Fruit fly (Drosophila melanogaster) whole organism, prepupa: ENCODE data around the gene CG31661.

Experiments used
- CG10669 ChIP-seq: fragments of 200-800 bp; sonication (Bioruptor generic); optimal IDR thresholded peaks from 3 replicates; lab custom pipeline; 2018; ENCODE audit warnings: missing biosample characterization, mild to moderate bottlenecking, missing genetic modification characterization, moderate library complexity
- CG11294 ChIP-seq: fragments of 200-800 bp; sonication (Bioruptor generic); IDR thresholded peaks from 2 replicates; pipeline ENCODE4 v1.3.6; 2022; ENCODE audit warnings: missing biosample characterization, missing genetic modification characterization
- CG11762 ChIP-seq: fragments of 200-800 bp; sonication (Bioruptor generic); optimal IDR thresholded peaks from 3 replicates; lab custom pipeline; 2016; ENCODE audit warnings: missing biosample characterization, missing genetic modification characterization; ENCODE audit not compliant: insufficient read depth
- CG11902 ChIP-seq: fragments of 200-800 bp; sonication (Bioruptor generic); optimal IDR thresholded peaks from 3 replicates; lab custom pipeline; 2016; ENCODE audit warnings: missing biosample characterization, missing genetic modification characterization
- CG15336 ChIP-seq: fragments of 200-800 bp; sonication (Bioruptor generic); IDR thresholded peaks from 2 replicates; pipeline ENCODE4 v1.3.6; 2022; ENCODE audit warnings: missing biosample characterization, missing genetic modification characterization
- CG1621 ChIP-seq: fragments of 200-800 bp; sonication (Bioruptor generic); optimal IDR thresholded peaks from 3 replicates; lab custom pipeline; 2018; ENCODE audit warnings: missing biosample characterization, mild to moderate bottlenecking, missing genetic modification characterization
- CG16779 ChIP-seq: fragments of 200-800 bp; sonication (Bioruptor generic); optimal IDR thresholded peaks from 3 replicates; lab custom pipeline; 2017; ENCODE audit warnings: missing biosample characterization, mild to moderate bottlenecking, missing genetic modification characterization
- CG3032 ChIP-seq: fragments of 200-800 bp; optimal IDR thresholded peaks from 2 replicates; lab custom pipeline; 2019; ENCODE audit warnings: missing biosample characterization, mild to moderate bottlenecking, missing genetic modification characterization, moderate library complexity
- CG32006 ChIP-seq: fragments of 200-800 bp; sonication (Bioruptor generic); optimal IDR thresholded peaks from 3 replicates; lab custom pipeline; 2017; ENCODE audit warnings: missing biosample characterization, mild to moderate bottlenecking, missing genetic modification characterization
- CG34406 ChIP-seq: fragments of 200-800 bp; sonication (Bioruptor generic); optimal IDR thresholded peaks from 3 replicates; lab custom pipeline; 2016; ENCODE audit warnings: missing biosample characterization, missing genetic modification characterization
- CG3919 ChIP-seq: fragments of 200-800 bp; sonication (Bioruptor generic); optimal IDR thresholded peaks from 3 replicates; lab custom pipeline; 2016; ENCODE audit warnings: missing biosample characterization, missing genetic modification characterization
- CG6163 ChIP-seq: fragments of 200-800 bp; sonication (Bioruptor generic); IDR thresholded peaks from 3 replicates; pipeline ENCODE4 v1.3.6; 2022; ENCODE audit warnings: missing biosample characterization, missing genetic modification characterization
- CG6808 ChIP-seq: fragments of 200-800 bp; sonication (Bioruptor generic); optimal IDR thresholded peaks from 3 replicates; lab custom pipeline; 2017; ENCODE audit warnings: missing biosample characterization, missing genetic modification characterization, mild to moderate bottlenecking, moderate library complexity, missing genetic modification reagents
- CG6854 ChIP-seq: fragments of 200-800 bp; sonication (Bioruptor generic); optimal IDR thresholded peaks from 2 replicates; lab custom pipeline; 2017; ENCODE audit warnings: missing biosample characterization, mild to moderate bottlenecking, missing genetic modification characterization
- CG8319 ChIP-seq: fragments of 200-800 bp; sonication (Bioruptor generic); optimal IDR thresholded peaks from 3 replicates; lab custom pipeline; 2016; ENCODE audit warnings: missing biosample characterization, missing genetic modification characterization
- Eip78C ChIP-seq: fragments of 200-800 bp; sonication (Bioruptor generic); peaks from one replicate; lab custom pipeline; 2016; ENCODE audit warnings: missing biosample characterization, missing genetic modification characterization
- Eip93F ChIP-seq: fragments of 200-800 bp; sonication (Bioruptor generic); optimal IDR thresholded peaks from 2 replicates; lab custom pipeline; 2016; ENCODE audit warnings: missing biosample characterization, mild to moderate bottlenecking, missing genetic modification characterization
- Ets96B ChIP-seq: fragments of 200-800 bp; optimal IDR thresholded peaks from 2 replicates; lab custom pipeline; 2019; ENCODE audit warnings: missing biosample characterization, mild to moderate bottlenecking, missing genetic modification characterization, moderate library complexity
- Hr4 ChIP-seq: fragments of 200-800 bp; sonication (Bioruptor generic); optimal IDR thresholded peaks from 3 replicates; lab custom pipeline; 2016; ENCODE audit warnings: missing biosample characterization, missing genetic modification characterization
- Met ChIP-seq: fragments of 200-800 bp; sonication (Bioruptor generic); optimal IDR thresholded peaks from 3 replicates; lab custom pipeline; 2016; ENCODE audit warnings: missing biosample characterization, missing genetic modification characterization
- OdsH ChIP-seq: fragments of 200-800 bp; sonication (Bioruptor generic); optimal IDR thresholded peaks from 3 replicates; lab custom pipeline; 2016; ENCODE audit warnings: missing biosample characterization, missing genetic modification characterization
- Smox ChIP-seq: fragments of 200-800 bp; sonication (Bioruptor generic); optimal IDR thresholded peaks from 3 replicates; lab custom pipeline; 2016; ENCODE audit warnings: missing biosample characterization, missing genetic modification characterization
- Sox102F ChIP-seq: fragments of 200-800 bp; sonication (Bioruptor generic); optimal IDR thresholded peaks from 2 replicates; lab custom pipeline; 2016; ENCODE audit warnings: missing biosample characterization, mild to moderate bottlenecking, missing genetic modification characterization
- achi ChIP-seq: fragments of 200-800 bp; sonication (Bioruptor generic); optimal IDR thresholded peaks from 3 replicates; lab custom pipeline; 2016; ENCODE audit warnings: missing biosample characterization, missing genetic modification characterization
- cyc ChIP-seq: fragments of 200-800 bp; sonication (Bioruptor generic); optimal IDR thresholded peaks from 3 replicates; lab custom pipeline; 2016; ENCODE audit warnings: missing biosample characterization, missing genetic modification characterization
- dsx ChIP-seq: fragments of 200-800 bp; optimal IDR thresholded peaks from 3 replicates; lab custom pipeline; 2019; ENCODE audit warnings: missing biosample characterization, mild to moderate bottlenecking, missing genetic modification characterization, moderate library complexity; ENCODE audit not compliant: poor library complexity, severe bottlenecking
- fkh ChIP-seq: fragments of 200-800 bp; sonication (Bioruptor generic); optimal IDR thresholded peaks from 3 replicates; lab custom pipeline; 2017; ENCODE audit warnings: missing biosample characterization, mild to moderate bottlenecking, missing genetic modification characterization, moderate library complexity
- lz ChIP-seq: fragments of 200-800 bp; sonication (Bioruptor generic); optimal IDR thresholded peaks from 3 replicates; lab custom pipeline; 2016; ENCODE audit warnings: missing biosample characterization, missing genetic modification characterization
- pdm3 ChIP-seq: fragments of 200-800 bp; sonication (Bioruptor generic); optimal IDR thresholded peaks from 3 replicates; lab custom pipeline; 2016; ENCODE audit warnings: missing biosample characterization, missing genetic modification characterization
- salr ChIP-seq, 2 experiments: fragments of 200-800 bp; sonication (Bioruptor generic); optimal IDR thresholded peaks; 3 replicates each; lab custom pipeline; 2016 to 2018; ENCODE audit warnings: missing biosample characterization in 2 of 2, missing genetic modification characterization in 2 of 2, mild to moderate bottlenecking in 1 of 2
- ss ChIP-seq, 2 experiments: fragments of 200-800 bp; sonication (Bioruptor generic); optimal IDR thresholded peaks; 2 replicates in 1 of 2; 3 replicates in 1 of 2; lab custom pipeline; 2017 to 2018; ENCODE audit warnings: mild to moderate bottlenecking in 2 of 2, missing biosample characterization in 2 of 2, missing genetic modification characterization in 2 of 2, moderate library complexity in 1 of 2
- svp ChIP-seq: fragments of 200-800 bp; sonication (Bioruptor generic); peaks from one replicate; lab custom pipeline; 2016; ENCODE audit warnings: missing biosample characterization, missing genetic modification characterization
- topi ChIP-seq: fragments of 200-800 bp; sonication (Bioruptor generic); optimal IDR thresholded peaks from 3 replicates; lab custom pipeline; 2016; ENCODE audit warnings: missing biosample characterization, missing genetic modification characterization

CG31661 gene

DNA sequence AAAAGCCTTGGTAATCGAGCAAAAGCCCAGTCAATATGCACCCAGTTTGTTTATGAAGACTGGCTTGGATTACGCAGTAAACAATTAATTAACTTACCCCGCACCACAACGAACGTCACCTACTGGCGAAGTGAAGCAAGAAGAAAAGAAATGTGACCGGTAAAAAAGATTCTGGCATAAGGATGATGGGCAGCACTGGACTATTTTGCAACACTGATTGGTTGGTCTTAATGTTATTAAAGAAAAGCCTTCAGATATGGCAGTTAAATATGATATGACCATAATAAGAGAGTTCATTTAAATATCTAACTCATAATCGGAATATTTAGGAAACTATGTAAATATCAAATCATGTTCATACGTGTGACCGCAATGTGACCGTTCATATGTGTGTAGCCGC lies 3.3 kb downstream of the CG31661 start, which contains the start of gene CG18131:
TSS of gene CG18131 (minus strand) at position 297 of the 400 bp plus-strand sequence.
- TF ChIP-seq CG6163: no peak
- no peak for TF ChIP-seq CG11902 (GFP tag; lab: Kevin White, UChicago)
- no peak for TF ChIP-seq lz (GFP tag; lab: Kevin White, UChicago)
- no peak for TF ChIP-seq Eip93F
- TF ChIP-seq CG6808: peak; percentile 71
- TF ChIP-seq topi (GFP tag; lab: Kevin White, UChicago): no peak
- no peak for TF ChIP-seq Hr4 (GFP tag; lab: Kevin White, UChicago)

DNA sequence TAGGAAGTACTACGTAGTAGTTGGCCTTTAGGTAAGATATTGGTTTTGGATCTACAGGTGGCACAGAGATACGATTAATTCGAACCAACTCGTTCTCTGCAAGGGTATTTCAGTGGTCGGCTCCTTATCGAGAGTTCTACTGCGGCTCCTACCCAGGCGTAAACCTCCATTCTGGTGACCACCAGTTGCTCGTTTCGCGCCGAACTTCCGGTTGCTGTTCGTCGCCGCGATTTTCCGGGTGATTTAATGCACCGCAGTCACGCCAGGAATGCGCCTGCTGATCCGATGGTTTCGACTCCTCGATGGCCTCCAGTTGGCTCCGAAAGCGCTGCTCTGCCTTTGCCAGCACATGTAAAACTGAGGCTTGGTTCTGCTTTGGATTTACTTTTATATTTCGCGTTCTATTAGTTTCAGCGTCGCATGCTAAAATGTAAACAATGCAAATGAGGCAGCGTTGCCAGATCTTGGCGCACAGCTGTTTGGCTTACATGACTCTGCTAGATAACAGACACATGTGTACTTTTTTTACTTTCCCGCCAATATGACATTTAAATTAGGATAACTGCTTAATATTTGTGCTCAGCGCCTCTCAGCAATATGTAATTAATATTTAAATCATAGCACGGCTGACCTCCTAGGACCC lies 5.5 kb downstream of the CG31661 start, which contains the start of gene CG7420:
TSS of gene CG7420 (minus strand) at position 446 of the 643 bp plus-strand sequence.
- TF ChIP-seq CG11902 (GFP tag; lab: Kevin White, UChicago) (no peak), lz (GFP tag; lab: Kevin White, UChicago) (no peak), fkh (GFP tag; lab: Kevin White, UChicago) (peak; percentile 90)

DNA sequence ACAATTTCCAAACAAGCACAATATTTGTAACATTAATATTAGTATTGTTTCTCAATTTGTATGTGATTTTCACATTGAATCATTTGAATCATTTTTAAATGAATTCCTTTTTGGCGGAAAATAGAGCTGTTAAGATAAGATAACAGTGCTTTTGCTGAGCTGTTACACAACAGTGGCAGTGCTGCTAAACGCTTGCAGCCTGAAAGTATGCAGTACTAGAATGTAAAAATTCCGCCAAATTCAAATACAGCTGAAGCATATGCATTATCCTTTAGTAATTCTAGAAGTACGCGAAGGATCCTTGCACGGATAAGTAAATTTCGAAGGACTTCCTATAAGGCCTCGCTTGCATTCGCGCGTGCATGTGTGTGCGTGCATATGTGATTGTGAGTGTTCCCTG lies 7.2 kb downstream of the CG31661 start:
- peak; percentile 28 for TF ChIP-seq Eip78C (GFP tag; lab: Kevin White, UChicago)
- no peak for TF ChIP-seq OdsH (GFP tag; lab: Kevin White, UChicago)

DNA sequence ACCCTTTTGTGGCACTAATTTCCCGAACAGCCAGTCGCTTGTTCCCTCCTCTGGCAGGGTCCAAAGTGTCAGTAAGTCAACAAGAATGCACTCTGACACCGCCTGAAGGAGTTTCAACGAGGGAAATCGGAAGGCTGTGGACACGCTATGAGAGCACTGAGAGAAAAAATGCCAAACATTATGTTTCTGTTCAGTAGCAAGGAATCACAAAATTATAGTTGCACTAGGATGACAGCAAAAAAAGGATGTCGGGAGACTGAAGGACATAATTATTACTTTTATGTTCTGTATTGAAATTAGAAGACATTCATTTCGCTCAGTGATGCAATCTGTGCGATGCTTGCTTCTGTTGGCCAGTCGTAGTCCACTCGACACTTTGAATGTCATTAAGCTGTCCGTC lies 12.7 kb downstream of the CG31661 start:
- TF ChIP-seq svp (peak; percentile 28), CG6808 (no peak), CG11762 (no peak), Ets96B (tag; lab: Kevin White, UChicago) (no peak), Met (no peak), CG3032 (no peak), pdm3 (GFP tag; lab: Kevin White, UChicago) (peak; percentile 4), Hr4 (GFP tag; lab: Kevin White, UChicago) (peak; percentile 7), topi (GFP tag; lab: Kevin White, UChicago) (no peak), CG3919 (GFP tag; lab: Kevin White, UChicago) (no peak), OdsH (GFP tag; lab: Kevin White, UChicago) (no peak), CG6163 (0 out of 3 replicates have a peak, but pooled peaks have one; percentile 39), cyc (no peak), CG10669 (GFP tag; lab: Kevin White, UChicago) (peak; percentile 21), CG16779 (tag; lab: Kevin White, UChicago) (no peak)

DNA sequence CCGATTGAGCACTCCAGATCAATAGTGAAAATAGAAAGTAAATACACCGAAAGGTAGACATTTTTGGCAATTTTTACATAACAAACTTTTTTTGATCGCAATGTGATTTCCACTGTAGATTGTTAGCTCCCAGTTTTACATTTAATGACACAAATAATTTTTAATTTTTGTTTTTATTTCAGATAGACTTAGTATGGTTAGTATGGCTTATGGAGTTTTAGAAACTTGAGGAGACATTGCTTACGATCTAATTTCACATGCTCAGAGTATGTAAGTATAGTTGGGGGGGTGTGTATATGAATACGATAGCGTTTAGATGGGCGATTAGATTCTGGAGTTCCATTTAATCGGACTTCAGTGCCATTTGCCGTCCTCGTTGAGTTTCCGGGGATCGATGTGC lies 20.3 kb downstream of the CG31661 start, which contains the start of gene CG18132:
TSS of gene CG18132 (minus strand) at position 101 of the 400 bp plus-strand sequence.
- TF ChIP-seq Ets96B (tag; lab: Kevin White, UChicago) (no peak), dsx (GFP tag; lab: Kevin White, UChicago) (no peak), CG6854 (GFP tag; lab: Kevin White, UChicago) (no peak), CG34406 (GFP tag; lab: Kevin White, UChicago) (no peak), CG15336 (GFP tag; lab: Robert Waterston, UW) (no peak), Eip93F (no peak), ss (GFP tag; optimal IDR thresholded peaks at IDR 0.05; lab: Kevin White, UChicago) (no peak), Smox (no peak), CG1621 (no peak), CG8319 (no peak), CG32006 (GFP tag; lab: Kevin White, UChicago) (no peak), cyc (no peak), salr (GFP tag; optimal IDR thresholded peaks at IDR 0.05; lab: Kevin White, UChicago) (no peak), CG11294 (GFP tag; lab: Robert Waterston, UW) (no peak), Sox102F (no peak), CG16779 (tag; lab: Kevin White, UChicago) (no peak), achi (GFP tag; lab: Kevin White, UChicago) (no peak)
